Fruit fly (Drosophila melanogaster): ENCODE results near the gene mor.

The mor gene

DNA sequence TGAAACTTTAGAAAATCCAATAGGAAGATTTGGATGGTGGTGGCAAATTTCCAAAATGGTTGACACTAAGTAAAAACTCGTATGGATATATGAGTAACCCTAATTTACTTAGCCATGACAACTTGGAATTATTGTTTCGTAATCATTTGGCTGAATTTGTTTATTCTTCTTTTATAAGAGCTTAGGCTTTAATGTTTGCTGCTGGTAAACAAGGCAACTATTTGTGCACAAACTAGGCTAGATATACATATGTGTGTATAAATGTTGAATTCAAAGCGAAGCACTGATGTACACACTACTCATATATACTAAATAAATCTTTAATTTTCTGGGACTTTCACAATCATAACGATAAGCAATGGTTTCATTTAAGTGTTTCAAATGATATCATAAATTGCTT is 33.2 kb upstream of the mor start:
- no peak for TF ChIP-seq Gsc (GFP tag; IDR thresholded peaks at IDR 0.05)
- no peak for TF ChIP-seq BEAF-32 (GFP tag; optimal IDR thresholded peaks at IDR 0.05)
- TF ChIP-seq az2 (GFP tag; optimal IDR thresholded peaks at IDR 0.05) = no peak
- peak; percentile 20 for TF ChIP-seq fd96Cb (tag; optimal IDR thresholded peaks at IDR 0.05)
- no peak for TF ChIP-seq Camta (GFP tag; optimal IDR thresholded peaks at IDR 0.05)
- no peak for TF ChIP-seq CG11085 (GFP tag; IDR thresholded peaks at IDR 0.05)
- no peak for TF ChIP-seq Trl (optimal IDR thresholded peaks at IDR 0.05)
- TF ChIP-seq Trl (GFP tag; optimal IDR thresholded peaks at IDR 0.05) = peak; percentile 20
- peak; percentile 36 for TF ChIP-seq kni (GFP tag; optimal IDR thresholded peaks at IDR 0.05)
- no peak for TF ChIP-seq gcm2 (GFP tag; optimal IDR thresholded peaks at IDR 0.05)
- peak; percentile 51 for TF ChIP-seq CG13424 (tag; optimal IDR thresholded peaks at IDR 0.05)
- TF ChIP-seq Blimp-1 (GFP tag; optimal IDR thresholded peaks at IDR 0.05) = peak; percentile 65
- TF ChIP-seq Lhr (GFP tag; optimal IDR thresholded peaks at IDR 0.05) = no peak
- TF ChIP-seq odd (GFP tag; optimal IDR thresholded peaks at IDR 0.05) = peak; percentile 58
- no peak for TF ChIP-seq emc (GFP tag; optimal IDR thresholded peaks at IDR 0.05)
- TF ChIP-seq otp (GFP tag; IDR thresholded peaks at IDR 0.05) = no peak
- no peak for TF ChIP-seq tll (GFP tag; optimal IDR thresholded peaks at IDR 0.05)
- TF ChIP-seq CG7357 (GFP tag; IDR thresholded peaks at IDR 0.05) = no peak
- no peak for TF ChIP-seq ranshi (GFP tag; IDR thresholded peaks at IDR 0.05)
- TF ChIP-seq CG33213 (GFP tag; optimal IDR thresholded peaks at IDR 0.05) = peak; percentile 29
- no peak for TF ChIP-seq fu2 (GFP tag; optimal IDR thresholded peaks at IDR 0.05)
- TF ChIP-seq Awh (GFP tag; IDR thresholded peaks at IDR 0.05) = peak; percentile 63; the same call in 1 of the 2 replicates
- TF ChIP-seq Sin3A (optimal IDR thresholded peaks at IDR 0.05) = no peak
- TF ChIP-seq Dll (GFP tag; IDR thresholded peaks at IDR 0.05; ENCODE audit: partially characterized antibody) = no peak
- peak; percentile 36 for TF ChIP-seq CoRest (tag; optimal IDR thresholded peaks at IDR 0.05)
- TF ChIP-seq cg (GFP tag; optimal IDR thresholded peaks at IDR 0.05) = no peak
- TF ChIP-seq CG42726 (GFP tag; IDR thresholded peaks at IDR 0.05; ENCODE audit: partially characterized antibody) = no peak
- peak; percentile 36 for TF ChIP-seq CG6765 (GFP tag; optimal IDR thresholded peaks at IDR 0.05)
- TF ChIP-seq nerfin-1 (tag; optimal IDR thresholded peaks at IDR 0.05) = peak; percentile 70
- TF ChIP-seq sr (GFP tag; IDR thresholded peaks at IDR 0.05) = no peak
- TF ChIP-seq grau (tag; optimal IDR thresholded peaks at IDR 0.05) = peak; percentile 22
- TF ChIP-seq CG6689 (GFP tag; IDR thresholded peaks at IDR 0.05) = no peak
- TF ChIP-seq CG17612 (GFP tag; IDR thresholded peaks at IDR 0.05) = no peak
- TF ChIP-seq Med (GFP tag) = peak; percentile 93
- peak; percentile 0 for TF ChIP-seq CG17829 (tag; optimal IDR thresholded peaks at IDR 0.05)
- TF ChIP-seq CG15479 (GFP tag; optimal IDR thresholded peaks at IDR 0.05) = no peak
- peak; percentile 47 for TF ChIP-seq fd3F (GFP tag; optimal IDR thresholded peaks at IDR 0.05)
- TF ChIP-seq C15 (GFP tag; IDR thresholded peaks at IDR 0.05) = no peak
- TF ChIP-seq Atf6 (GFP tag; IDR thresholded peaks at IDR 0.05) = no peak
- peak; percentile 52 for TF ChIP-seq CG11723 (GFP tag; optimal IDR thresholded peaks at IDR 0.05)
- TF ChIP-seq CG8944 (GFP tag; optimal IDR thresholded peaks at IDR 0.05) = no peak
- TF ChIP-seq Elba2 (GFP tag; optimal IDR thresholded peaks at IDR 0.05) = no peak
- no peak for TF ChIP-seq Nf-YC (tag; optimal IDR thresholded peaks at IDR 0.05)
- no peak for TF ChIP-seq Ptx1 (GFP tag; IDR thresholded peaks at IDR 0.05)
- no peak for TF ChIP-seq H15 (GFP tag; IDR thresholded peaks at IDR 0.05)
- TF ChIP-seq CG12299 (tag; optimal IDR thresholded peaks at IDR 0.05) = peak; percentile 48
- no peak for TF ChIP-seq CG12942 (GFP tag; optimal IDR thresholded peaks at IDR 0.05)
- TF ChIP-seq oc (tag; optimal IDR thresholded peaks at IDR 0.05) = no peak
- no peak for TF ChIP-seq CG31388 (GFP tag; optimal IDR thresholded peaks at IDR 0.05)
- no peak for TF ChIP-seq CG32532 (GFP tag; IDR thresholded peaks at IDR 0.05)
- no peak for TF ChIP-seq ap (GFP tag; IDR thresholded peaks at IDR 0.05)
- no peak for TF ChIP-seq en (GFP tag; optimal IDR thresholded peaks at IDR 0.05)
- no peak for TF ChIP-seq Side (GFP tag; optimal IDR thresholded peaks at IDR 0.05)

All from whole organism, embryonic.